Fruit fly (Drosophila melanogaster) whole organism, pupa: ENCODE data around the gene qin.

Experiments
- CG13204 ChIP-seq: fragments of 200-800 bp; sonication (Bioruptor generic); optimal IDR thresholded peaks from 2 replicates; lab custom pipeline; 2018; ENCODE audit warnings: missing biosample characterization, mild to moderate bottlenecking, missing genetic modification characterization, moderate library complexity
- CG15710 ChIP-seq: fragments of 200-800 bp; sonication (Bioruptor generic); optimal IDR thresholded peaks from 2 replicates; lab custom pipeline; 2018; ENCODE audit warnings: missing biosample characterization, mild to moderate bottlenecking, missing genetic modification characterization, moderate library complexity
- CG17806 ChIP-seq: fragments of 200-800 bp; sonication (Bioruptor generic); optimal IDR thresholded peaks from 2 replicates; lab custom pipeline; 2018; ENCODE audit warnings: missing biosample characterization, mild to moderate bottlenecking, missing genetic modification characterization, moderate library complexity
- CG34367 ChIP-seq: fragments of 200-800 bp; sonication (Bioruptor generic); optimal IDR thresholded peaks from 2 replicates; lab custom pipeline; 2018; ENCODE audit warnings: missing biosample characterization, mild to moderate bottlenecking, missing genetic modification characterization
- CG9948 ChIP-seq: fragments of 200-800 bp; sonication (Bioruptor generic); optimal IDR thresholded peaks from 2 replicates; lab custom pipeline; 2018; ENCODE audit warnings: missing biosample characterization, mild to moderate bottlenecking, missing genetic modification characterization, moderate library complexity
- D1 ChIP-seq: fragments of 200-800 bp; sonication (Bioruptor generic); optimal IDR thresholded peaks from 2 replicates; lab custom pipeline; 2018; ENCODE audit warnings: missing biosample characterization, mild to moderate bottlenecking, missing genetic modification characterization, moderate library complexity
- EcR ChIP-seq: fragments of 200-800 bp; sonication (Bioruptor generic); optimal IDR thresholded peaks from 3 replicates; lab custom pipeline; 2019; ENCODE audit warnings: missing biosample characterization, missing genetic modification characterization, mild to moderate bottlenecking, moderate library complexity, missing genetic modification reagents
- gl ChIP-seq: fragments of 200-800 bp; sonication (Bioruptor generic); optimal IDR thresholded peaks from 2 replicates; lab custom pipeline; 2018; ENCODE audit warnings: missing biosample characterization, mild to moderate bottlenecking, missing genetic modification characterization

dm6 chr3R:18616007-18616406 lies 25.2 kb downstream of the qin start:
- TF ChIP-seq CG9948 (tag; lab: Kevin White, UChicago), result no peak
- TF ChIP-seq D1 (tag; lab: Kevin White, UChicago), result no peak
- no peak for TF ChIP-seq CG34367 (tag; lab: Kevin White, UChicago)
- no peak for TF ChIP-seq CG13204 (GFP tag; lab: Kevin White, UChicago)
- no peak for TF ChIP-seq CG17806 (tag; lab: Kevin White, UChicago)
- TF ChIP-seq CG15710, result no peak
- TF ChIP-seq gl (tag; lab: Kevin White, UChicago), result no peak
- TF ChIP-seq EcR (GFP tag; lab: Kevin White, UChicago), result no peak
